Worm (Caenorhabditis elegans): ENCODE measurements around the gene C07A9.10.

C07A9.10 gene

DNA sequence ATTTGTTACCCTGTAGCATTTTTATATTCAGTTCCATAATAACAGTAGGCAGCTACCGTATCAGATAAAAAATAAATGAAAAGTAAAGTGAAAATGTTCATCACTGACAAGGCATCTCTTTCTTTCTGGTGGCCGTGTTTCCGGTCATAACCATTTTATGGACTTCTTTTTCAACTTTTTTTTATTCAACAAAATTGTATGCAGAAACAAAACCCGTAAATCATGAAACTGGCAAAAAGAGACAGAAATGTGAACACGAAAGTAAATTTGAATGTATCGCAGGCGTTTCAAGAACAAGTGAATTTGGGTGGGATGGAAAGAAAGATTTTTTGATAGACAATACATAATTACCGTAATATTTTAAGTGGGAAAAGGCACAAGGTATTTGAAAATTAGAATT lies 39.3 kb upstream of the C07A9.10 start, which contains the start of gene clec-162:
clec-162 (minus strand) TSS at position 101 of the 400 bp plus-strand sequence.
- TF ChIP-seq unc-39 (tag; optimal IDR thresholded peaks at IDR 0.05) (no peak), elt-2 (tag; optimal IDR thresholded peaks at IDR 0.05) (no peak), mdl-1 (tag; optimal IDR thresholded peaks at IDR 0.05) (no peak), ceh-9 (tag; optimal IDR thresholded peaks at IDR 0.05) (no peak)

DNA sequence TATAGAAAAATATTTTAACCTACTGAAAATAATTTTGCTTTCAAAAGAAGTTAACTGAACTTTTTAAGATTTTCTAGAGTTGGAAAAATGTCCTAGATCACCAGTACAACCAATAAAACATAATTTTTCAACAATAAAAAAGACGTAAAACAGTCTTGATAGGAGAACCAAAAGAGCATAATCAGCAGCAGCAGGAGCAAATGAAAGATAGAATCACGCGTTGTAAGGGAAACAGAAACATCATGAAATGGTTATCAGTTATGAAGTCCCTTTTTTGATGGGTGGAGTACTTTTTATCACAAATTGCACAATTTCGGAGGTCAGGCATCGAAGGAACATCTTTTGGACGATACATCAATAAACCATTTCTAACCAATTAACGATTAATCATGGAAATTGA lies 36.1 kb upstream of the C07A9.10 start:
- peak; percentile 95 for TF ChIP-seq pqm-1 (tag; optimal IDR thresholded peaks at IDR 0.05)
- TF ChIP-seq jun-1 (tag; optimal IDR thresholded peaks at IDR 0.05), result peak; percentile 16
- no peak for TF ChIP-seq nhr-25 (tag; optimal IDR thresholded peaks at IDR 0.05)
- peak; percentile 35 for TF ChIP-seq pha-4 (tag; optimal IDR thresholded peaks at IDR 0.05)
- TF ChIP-seq elt-2 (tag; optimal IDR thresholded peaks at IDR 0.05), result peak; percentile 97

DNA sequence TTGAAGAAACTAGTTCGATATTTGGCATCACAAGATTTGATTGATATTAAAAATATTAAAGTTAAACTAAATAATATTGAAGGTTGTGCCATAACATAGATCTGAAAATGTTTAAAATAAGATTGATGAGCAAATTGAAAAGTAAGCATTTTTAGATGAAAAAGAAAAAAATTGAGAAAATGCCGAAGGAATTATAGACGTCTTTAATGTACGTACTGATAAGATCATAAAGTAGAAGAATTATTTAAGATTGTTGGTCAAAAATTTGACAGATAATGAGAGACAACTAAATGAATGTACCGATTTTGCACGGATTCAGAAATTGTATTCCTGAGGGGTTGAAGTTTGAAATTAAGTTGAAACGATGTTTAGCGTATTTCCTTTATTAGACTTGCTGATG lies 34.3 kb upstream of the C07A9.10 start, which contains the start of gene ncx-7:
ncx-7 (minus strand) TSS at position 101 of the 400 bp plus-strand sequence.
- no peak for TF ChIP-seq zag-1 (tag; optimal IDR thresholded peaks at IDR 0.05)
- TF ChIP-seq elt-2 (tag; optimal IDR thresholded peaks at IDR 0.05), result peak; percentile 58
- TF ChIP-seq pqm-1 (tag; optimal IDR thresholded peaks at IDR 0.05), result peak; percentile 36
- no peak for TF ChIP-seq ceh-82 (tag; optimal IDR thresholded peaks at IDR 0.05)

DNA sequence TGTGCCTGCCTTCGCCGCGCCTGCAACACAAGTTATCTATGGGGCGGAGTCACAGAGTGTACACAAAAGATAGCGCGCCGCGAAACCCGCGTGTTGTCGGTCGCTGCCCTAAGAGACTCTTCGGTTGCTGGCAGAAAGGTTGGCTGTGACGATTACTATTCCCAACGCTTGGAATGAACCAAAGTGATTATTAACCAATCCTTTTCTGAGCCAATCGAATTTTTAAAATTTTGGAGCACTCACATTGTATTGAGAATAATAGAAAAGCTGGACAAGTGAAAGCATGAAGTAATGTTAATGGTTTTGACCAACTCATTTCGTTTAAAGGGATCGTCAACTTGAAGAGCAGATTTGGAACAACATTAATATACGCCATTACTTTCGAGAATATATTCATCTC lies 31.4 kb upstream of the C07A9.10 start:
- no peak for TF ChIP-seq ceh-9 (tag; optimal IDR thresholded peaks at IDR 0.05)
- TF ChIP-seq sea-2 (GFP tag; optimal IDR thresholded peaks at IDR 0.05), result no peak
- peak; percentile 43 for TF ChIP-seq aly-2 (tag; optimal IDR thresholded peaks at IDR 0.05)
- no peak for TF ChIP-seq fkh-2 (tag; optimal IDR thresholded peaks at IDR 0.05)
- no peak for TF ChIP-seq nhr-28 (tag; optimal IDR thresholded peaks at IDR 0.05)
- peak; percentile 31 for TF ChIP-seq lin-15B (tag; optimal IDR thresholded peaks at IDR 0.05)
- no peak for TF ChIP-seq zag-1 (tag; optimal IDR thresholded peaks at IDR 0.05)
- no peak for TF ChIP-seq unc-39 (tag; optimal IDR thresholded peaks at IDR 0.05)
- TF ChIP-seq elt-2 (tag; optimal IDR thresholded peaks at IDR 0.05), result peak; percentile 75
- no peak for TF ChIP-seq mdl-1 (tag; optimal IDR thresholded peaks at IDR 0.05)
- no peak for TF ChIP-seq mml-1 (tag; optimal IDR thresholded peaks at IDR 0.05)
- no peak for TF ChIP-seq nhr-11 (tag; optimal IDR thresholded peaks at IDR 0.05)
- TF ChIP-seq nhr-237 (tag; optimal IDR thresholded peaks at IDR 0.05), result no peak
- no peak for TF ChIP-seq skn-1 (tag; optimal IDR thresholded peaks at IDR 0.05)
- no peak for TF ChIP-seq egl-5 (tag; optimal IDR thresholded peaks at IDR 0.05)
- no peak for TF ChIP-seq nhr-76 (tag; optimal IDR thresholded peaks at IDR 0.05)
- no peak for TF ChIP-seq elt-1 (tag; optimal IDR thresholded peaks at IDR 0.05)
- peak; percentile 61 for TF ChIP-seq lin-39 (tag; optimal IDR thresholded peaks at IDR 0.05)
- TF ChIP-seq fkh-10 (GFP tag; optimal IDR thresholded peaks at IDR 0.05), result no peak
- peak; percentile 20 for TF ChIP-seq R02D3.7 (tag; optimal IDR thresholded peaks at IDR 0.05)
- peak; percentile 75 for TF ChIP-seq nfya-1 (tag; optimal IDR thresholded peaks at IDR 0.05; ENCODE audit: insufficient read depth)
- peak; percentile 44 for TF ChIP-seq pha-4 (tag; optimal IDR thresholded peaks at IDR 0.05)
- TF ChIP-seq ztf-11 (tag; optimal IDR thresholded peaks at IDR 0.05), result no peak
- TF ChIP-seq egl-27 (tag; optimal IDR thresholded peaks at IDR 0.05), result no peak
- TF ChIP-seq fos-1 (tag; optimal IDR thresholded peaks at IDR 0.05), result no peak
- no peak for TF ChIP-seq hmg-11 (tag; optimal IDR thresholded peaks at IDR 0.05)
- TF ChIP-seq nhr-67 (tag; optimal IDR thresholded peaks at IDR 0.05), result no peak
- no peak for TF ChIP-seq unc-62 (GFP tag; optimal IDR thresholded peaks at IDR 0.05)
- TF ChIP-seq eor-1 (tag; optimal IDR thresholded peaks at IDR 0.05), result no peak
- peak; percentile 18 for TF ChIP-seq nhr-25 (tag; optimal IDR thresholded peaks at IDR 0.05)
- peak; percentile 80 for TF ChIP-seq nhr-23 (tag; optimal IDR thresholded peaks at IDR 0.05)
- peak; percentile 96 for TF ChIP-seq ama-1 (optimal IDR thresholded peaks at IDR 0.05)
- TF ChIP-seq tbx-2 (tag; optimal IDR thresholded peaks at IDR 0.05), result peak; percentile 45
- no peak for TF ChIP-seq elt-3 (tag; optimal IDR thresholded peaks at IDR 0.05)
- peak; percentile 99 for TF ChIP-seq snpc-4 (tag; optimal IDR thresholded peaks at IDR 0.05)
- TF ChIP-seq jun-1 (tag; optimal IDR thresholded peaks at IDR 0.05), result no peak
- no peak for TF ChIP-seq nhr-12 (tag; optimal IDR thresholded peaks at IDR 0.05)
- peak; percentile 34 for TF ChIP-seq nhr-77 (tag; optimal IDR thresholded peaks at IDR 0.05)
- no peak for TF ChIP-seq daf-12 (tag; optimal IDR thresholded peaks at IDR 0.05)
- TF ChIP-seq lsy-12 (tag; optimal IDR thresholded peaks at IDR 0.05), result peak; percentile 71
- TF ChIP-seq ceh-16 (tag; optimal IDR thresholded peaks at IDR 0.05), result no peak
- TF ChIP-seq nhr-43 (tag; optimal IDR thresholded peaks at IDR 0.05; ENCODE audit: poor library complexity, severe bottlenecking), result peak; percentile 61
- TF ChIP-seq pqm-1 (tag; optimal IDR thresholded peaks at IDR 0.05), result peak; percentile 67
- no peak for TF ChIP-seq ztf-4 (tag; optimal IDR thresholded peaks at IDR 0.05)
- TF ChIP-seq ceh-82 (tag; optimal IDR thresholded peaks at IDR 0.05), result peak; percentile 13
- TF ChIP-seq ZK546.5 (tag; optimal IDR thresholded peaks at IDR 0.05), result no peak
- TF ChIP-seq ceh-28 (tag; optimal IDR thresholded peaks at IDR 0.05), result peak; percentile 59
